Worm (Caenorhabditis elegans) whole organism, L4/young adult: ENCODE measurements around the gene gcsh-1.
"Not testable (repeated sequence)": the region's sequence is repeated elsewhere in the genome, so short reads cannot be mapped to it uniquely, and the experiment has no call there.

Experiments
- dao-5 ChIP-seq: sonication (generic microtip); optimal IDR thresholded peaks from 2 replicates; lab custom pipeline; 2016; ENCODE audit warnings: missing genotype, missing genetic modification characterization, moderate library complexity, missing compliant biosample characterization
- him-1 ChIP-seq: sonication (generic microtip); optimal IDR thresholded peaks from 2 replicates; lab custom pipeline; 2016; ENCODE audit warnings: missing genotype, missing genetic modification reagents, missing genetic modification characterization, missing compliant biosample characterization

DNA sequence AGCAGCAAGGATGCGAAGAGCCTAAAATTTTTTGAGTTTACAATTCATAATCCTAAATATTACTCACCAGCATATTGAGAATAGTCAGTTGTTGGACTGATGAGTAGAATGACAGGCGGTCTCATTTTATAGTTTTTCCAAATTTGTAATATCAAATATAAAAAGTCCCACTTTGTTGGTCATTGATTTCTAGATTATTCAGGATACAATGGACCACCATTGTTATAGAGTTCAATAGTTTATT lies 10.1 kb upstream of the gcsh-1 start, which contains the start of gene nspc-17:
- TF ChIP-seq him-1 (tag; lab: Kevin White, UChicago); dao-5: not testable (repeated sequence)
